Worm (Caenorhabditis elegans): ENCODE data around the gene T26C11.4.

Gene T26C11.4

ce11 chrX:1826166-1826565 lies 19.2 kb downstream of the T26C11.4 start, which contains the start of gene C14E2.1:
C14E2.1 (plus strand) TSS chrX:1826466.
- TF ChIP-seq blmp-1 (tag; optimal IDR thresholded peaks at IDR 0.05) (no peak), ces-1 (GFP tag; optimal IDR thresholded peaks at IDR 0.05) (no peak), M03D4.4 (tag; optimal IDR thresholded peaks at IDR 0.05) (no peak), ceh-83 (GFP tag; optimal IDR thresholded peaks at IDR 0.05) (no peak), zip-8 (tag; optimal IDR thresholded peaks at IDR 0.05) (no peak), pha-4 (tag; optimal IDR thresholded peaks at IDR 0.05) (no peak), ceh-43 (GFP tag; optimal IDR thresholded peaks at IDR 0.05) (no peak), nhr-28 (tag; optimal IDR thresholded peaks at IDR 0.05) (no peak), nhr-76 (tag; optimal IDR thresholded peaks at IDR 0.05) (no peak), tbx-8 (GFP tag; optimal IDR thresholded peaks at IDR 0.05) (no peak), ham-2 (GFP tag; optimal IDR thresholded peaks at IDR 0.05) (no peak), lin-13 (tag; optimal IDR thresholded peaks at IDR 0.05) (no peak), unc-120 (tag; optimal IDR thresholded peaks at IDR 0.05; ENCODE audit: poor library complexity, severe bottlenecking) (no peak)

ce11 chrX:1825290-1825832 lies 20.0 kb downstream of the T26C11.4 start, which contains the start of gene C14E2.5:
C14E2.5 (minus strand) TSS chrX:1825340.
- TF ChIP-seq ceh-83 (GFP tag; optimal IDR thresholded peaks at IDR 0.05) = no peak
- TF ChIP-seq pha-4 (tag; optimal IDR thresholded peaks at IDR 0.05) = no peak
- no peak for TF ChIP-seq flh-1 (GFP tag; optimal IDR thresholded peaks at IDR 0.05)
- TF ChIP-seq mls-2 (tag; optimal IDR thresholded peaks at IDR 0.05) = no peak
- no peak for TF ChIP-seq ztf-11 (tag; optimal IDR thresholded peaks at IDR 0.05)
- TF ChIP-seq bed-3 (GFP tag; optimal IDR thresholded peaks at IDR 0.05) = no peak
- TF ChIP-seq tbx-8 (GFP tag; optimal IDR thresholded peaks at IDR 0.05) = no peak
- TF ChIP-seq elt-1 (tag; optimal IDR thresholded peaks at IDR 0.05; ENCODE audit: borderline replicate concordance, insufficient read depth) = no peak
- TF ChIP-seq blmp-1 (tag; optimal IDR thresholded peaks at IDR 0.05) = no peak
- TF ChIP-seq nhr-2 (tag; optimal IDR thresholded peaks at IDR 0.05) = no peak
- no peak for TF ChIP-seq snpc-4 (tag; optimal IDR thresholded peaks at IDR 0.05)
- no peak for TF ChIP-seq lin-32 (GFP tag; optimal IDR thresholded peaks at IDR 0.05)
- TF ChIP-seq zip-8 (tag; optimal IDR thresholded peaks at IDR 0.05) = no peak

DNA sequence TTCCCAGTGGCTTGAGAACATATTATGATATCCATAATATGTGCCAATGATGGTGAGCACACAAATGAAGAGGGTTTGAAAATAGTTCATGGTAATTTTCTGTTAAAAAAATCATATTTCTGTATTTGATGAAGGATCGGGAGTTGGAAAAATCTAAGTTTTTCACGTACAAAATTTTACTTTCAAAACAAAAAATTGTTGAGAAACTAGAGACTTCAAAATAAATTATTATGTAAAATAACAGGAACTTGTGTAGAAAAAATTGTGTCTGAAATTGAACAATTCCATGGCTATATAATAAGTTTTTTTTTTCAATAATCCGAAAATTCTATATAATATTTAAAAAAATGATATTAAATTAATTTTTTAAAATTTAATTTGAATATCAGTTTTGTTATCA lies 24.1 kb downstream of the T26C11.4 start, which contains the start of gene C14E2.4:
Gene C14E2.4, minus strand, starts transcription at position 101 of the 400 bp plus-strand sequence.
- no peak for TF ChIP-seq elt-1 (tag; optimal IDR thresholded peaks at IDR 0.05; ENCODE audit: borderline replicate concordance, insufficient read depth)
- no peak for TF ChIP-seq sptf-1 (tag; optimal IDR thresholded peaks at IDR 0.05)
- TF ChIP-seq nhr-2 (tag; optimal IDR thresholded peaks at IDR 0.05) = no peak
- no peak for TF ChIP-seq pha-4 (tag; optimal IDR thresholded peaks at IDR 0.05)
- TF ChIP-seq unc-120 (tag; optimal IDR thresholded peaks at IDR 0.05; ENCODE audit: poor library complexity, severe bottlenecking) = no peak
- TF ChIP-seq ceh-83 (GFP tag; optimal IDR thresholded peaks at IDR 0.05) = no peak
- TF ChIP-seq ceh-43 (GFP tag; optimal IDR thresholded peaks at IDR 0.05) = no peak
- TF ChIP-seq nhr-237 (tag; optimal IDR thresholded peaks at IDR 0.05) = no peak
- no peak for TF ChIP-seq cnd-1 (tag; optimal IDR thresholded peaks at IDR 0.05)
- TF ChIP-seq ztf-11 (tag; optimal IDR thresholded peaks at IDR 0.05) = no peak
- no peak for TF ChIP-seq ceh-39 (tag; optimal IDR thresholded peaks at IDR 0.05)
- no peak for TF ChIP-seq blmp-1 (tag; optimal IDR thresholded peaks at IDR 0.05)
- no peak for TF ChIP-seq elt-3 (tag; optimal IDR thresholded peaks at IDR 0.05)
- TF ChIP-seq tbx-8 (GFP tag; optimal IDR thresholded peaks at IDR 0.05) = no peak
- TF ChIP-seq ham-2 (GFP tag; optimal IDR thresholded peaks at IDR 0.05) = no peak
- TF ChIP-seq hlh-1 (tag; optimal IDR thresholded peaks at IDR 0.05) = no peak

DNA sequence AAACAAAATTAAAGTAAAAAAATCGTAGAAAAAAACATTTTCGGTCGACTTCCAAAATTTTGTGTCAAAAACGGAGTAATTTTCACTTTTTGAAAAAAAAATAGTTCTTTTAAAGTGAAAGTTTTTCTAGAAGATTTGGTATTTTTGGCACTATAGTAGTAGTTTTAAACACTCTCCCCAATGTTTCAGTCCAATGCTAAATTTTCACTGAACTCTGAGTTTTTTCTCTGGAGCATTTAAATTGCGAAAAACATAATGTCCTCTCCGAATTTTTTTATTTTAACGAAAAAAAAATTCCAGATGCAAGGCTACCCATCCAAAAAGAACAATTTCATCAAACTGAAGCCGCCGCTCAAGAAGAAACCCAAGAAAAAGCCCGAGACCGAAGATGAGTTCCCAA lies 29.2 kb downstream of the T26C11.4 start, which contains the start of gene C14E2.7:
Gene C14E2.7, plus strand, starts transcription at position 301 of the 400 bp plus-strand sequence.
- TF ChIP-seq nhr-28 (tag; optimal IDR thresholded peaks at IDR 0.05) = no peak
- no peak for TF ChIP-seq ceh-43 (GFP tag; optimal IDR thresholded peaks at IDR 0.05)
- TF ChIP-seq sem-2 (GFP tag; optimal IDR thresholded peaks at IDR 0.05) = no peak
- TF ChIP-seq nhr-237 (tag; optimal IDR thresholded peaks at IDR 0.05) = no peak
- TF ChIP-seq elt-3 (tag; optimal IDR thresholded peaks at IDR 0.05) = no peak
- no peak for TF ChIP-seq unc-120 (tag; optimal IDR thresholded peaks at IDR 0.05; ENCODE audit: poor library complexity, severe bottlenecking)
- TF ChIP-seq unc-39 (tag; optimal IDR thresholded peaks at IDR 0.05) = no peak
- TF ChIP-seq bed-3 (GFP tag; optimal IDR thresholded peaks at IDR 0.05) = no peak
- no peak for TF ChIP-seq zip-8 (tag; optimal IDR thresholded peaks at IDR 0.05)
- no peak for TF ChIP-seq lsy-2 (tag; optimal IDR thresholded peaks at IDR 0.05)
- TF ChIP-seq snpc-4 (tag; optimal IDR thresholded peaks at IDR 0.05) = no peak
- no peak for TF ChIP-seq ham-2 (GFP tag; optimal IDR thresholded peaks at IDR 0.05)
- TF ChIP-seq flh-1 (GFP tag; optimal IDR thresholded peaks at IDR 0.05) = no peak

DNA sequence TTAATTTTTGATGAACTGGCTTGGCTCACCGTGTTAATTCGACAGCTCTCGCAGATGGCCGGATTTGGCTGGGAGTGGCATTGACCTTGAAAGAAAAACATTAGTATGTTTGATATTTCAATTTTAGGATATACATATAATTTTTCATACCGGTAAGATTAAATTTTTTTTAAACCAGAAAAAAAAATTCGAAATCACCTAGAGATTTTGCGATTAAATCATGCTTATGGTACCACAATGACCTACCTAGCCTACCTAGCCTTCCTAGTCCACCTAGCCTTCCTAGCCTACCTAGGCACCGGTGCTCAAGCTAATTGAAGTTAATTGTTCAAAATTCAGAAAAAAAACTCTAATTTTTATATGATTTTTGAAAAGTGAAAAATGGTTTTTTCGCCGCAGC lies 33.9 kb downstream of the T26C11.4 start, which contains the start of gene C14E2.3:
Gene C14E2.3, minus strand, starts transcription at position 101 of the 400 bp plus-strand sequence.
- TF ChIP-seq ces-1 (GFP tag; optimal IDR thresholded peaks at IDR 0.05) (no peak), blmp-1 (tag; optimal IDR thresholded peaks at IDR 0.05) (no peak), nhr-28 (tag; optimal IDR thresholded peaks at IDR 0.05) (no peak)
